Fruit fly (Drosophila melanogaster) whole organism, embryonic: ENCODE data around the gene CdGAPr.

Experiments used
- CG10321 ChIP-seq: fragments of 200-800 bp; sonication (Bioruptor generic); IDR thresholded peaks from 2 replicates; pipeline ENCODE4 v1.3.6; 2022; ENCODE audit warnings: missing biosample characterization, missing genetic modification characterization
- CG10565 ChIP-seq: fragments of 200-800 bp; sonication (Bioruptor generic); optimal IDR thresholded peaks from 3 replicates; lab custom pipeline; 2016; ENCODE audit warnings: missing biosample characterization, mild to moderate bottlenecking, missing genetic modification characterization
- CG10959 ChIP-seq: fragments of 200-800 bp; sonication (Bioruptor generic); IDR thresholded peaks from 2 replicates; pipeline ENCODE4 v1.3.6; 2022; ENCODE audit warnings: missing biosample characterization, missing genetic modification characterization
- CG11398 ChIP-seq: fragments of 200-800 bp; sonication (Bioruptor generic); optimal IDR thresholded peaks from 2 replicates; lab custom pipeline; 2016; ENCODE audit warnings: missing biosample characterization, missing genetic modification characterization
- CG11695 ChIP-seq: fragments of 200-800 bp; sonication (Bioruptor generic); IDR thresholded peaks from 3 replicates; pipeline ENCODE4 v1.3.6; 2022; ENCODE audit warnings: missing biosample characterization, missing genetic modification characterization
- CG11696 ChIP-seq: fragments of 200-800 bp; sonication (Bioruptor generic); IDR thresholded peaks from 2 replicates; pipeline ENCODE4 v1.3.6; 2022; ENCODE audit warnings: missing biosample characterization, missing genetic modification characterization
- CG12942 ChIP-seq: fragments of 200-800 bp; sonication (Bioruptor generic); optimal IDR thresholded peaks from 3 replicates; lab custom pipeline; 2016; ENCODE audit warnings: missing biosample characterization, missing genetic modification characterization
- CG13296 ChIP-seq: fragments of 200-800 bp; sonication (Bioruptor generic); optimal IDR thresholded peaks from 3 replicates; lab custom pipeline; 2018; ENCODE audit warnings: missing biosample characterization, mild to moderate bottlenecking, missing genetic modification characterization
- CG13775 ChIP-seq: fragments of 200-800 bp; sonication (Bioruptor generic); optimal IDR thresholded peaks from 3 replicates; lab custom pipeline; 2017; ENCODE audit warnings: missing biosample characterization, mild to moderate bottlenecking, missing genetic modification characterization
- CG14050 ChIP-seq: fragments of 200-800 bp; sonication (Bioruptor generic); IDR thresholded peaks from 3 replicates; pipeline ENCODE4 v1.3.6; 2022; ENCODE audit warnings: missing biosample characterization, missing genetic modification characterization
- CG14965 ChIP-seq: fragments of 200-800 bp; sonication (Bioruptor generic); optimal IDR thresholded peaks from 2 replicates; lab custom pipeline; 2016; ENCODE audit warnings: missing biosample characterization, missing genetic modification characterization, borderline replicate concordance
- CG15073 ChIP-seq: fragments of 200-800 bp; sonication (Bioruptor generic); optimal IDR thresholded peaks from 2 replicates; lab custom pipeline; 2016; ENCODE audit warnings: missing biosample characterization, missing genetic modification characterization
- CG1602 ChIP-seq: fragments of 200-800 bp; sonication (Bioruptor generic); optimal IDR thresholded peaks from 3 replicates; lab custom pipeline; 2016; ENCODE audit warnings: missing biosample characterization, missing genetic modification characterization
- CG17361 ChIP-seq: fragments of 200-800 bp; sonication (Bioruptor generic); IDR thresholded peaks from 3 replicates; pipeline ENCODE4 v1.3.6; 2022; ENCODE audit warnings: missing biosample characterization, missing genetic modification characterization
- CG17829 ChIP-seq: fragments of 200-800 bp; optimal IDR thresholded peaks from 2 replicates; lab custom pipeline; 2019; ENCODE audit warnings: missing biosample characterization, mild to moderate bottlenecking, missing genetic modification characterization, moderate library complexity
- CG2202 ChIP-seq: fragments of 200-800 bp; sonication (Bioruptor generic); optimal IDR thresholded peaks from 2 replicates; lab custom pipeline; 2018; ENCODE audit warnings: missing biosample characterization, mild to moderate bottlenecking, missing genetic modification characterization
- CG34376 ChIP-seq: fragments of 200-800 bp; sonication (Bioruptor generic); optimal IDR thresholded peaks from 2 replicates; lab custom pipeline; 2018; ENCODE audit warnings: missing biosample characterization, mild to moderate bottlenecking, missing genetic modification characterization
- CG5180 ChIP-seq: fragments of 200-800 bp; sonication (Bioruptor generic); optimal IDR thresholded peaks from 3 replicates; lab custom pipeline; 2017; ENCODE audit warnings: missing biosample characterization, missing genetic modification characterization, mild to moderate bottlenecking, moderate library complexity, missing genetic modification reagents
- CG5245 ChIP-seq: fragments of 200-800 bp; sonication (Bioruptor generic); optimal IDR thresholded peaks from 3 replicates; lab custom pipeline; 2016; ENCODE audit warnings: missing biosample characterization, missing genetic modification characterization
- CG5953 ChIP-seq: fragments of 200-800 bp; sonication (Bioruptor generic); IDR thresholded peaks from 2 replicates; pipeline ENCODE4 v1.3.6; 2022; ENCODE audit warnings: missing biosample characterization, missing genetic modification characterization
- CG6765 ChIP-seq: fragments of 200-800 bp; sonication (Bioruptor generic); optimal IDR thresholded peaks from 3 replicates; lab custom pipeline; 2017; ENCODE audit warnings: missing biosample characterization, mild to moderate bottlenecking, missing genetic modification characterization
- CG7357 ChIP-seq: fragments of 200-800 bp; sonication (Bioruptor generic); IDR thresholded peaks from 3 replicates; pipeline ENCODE4 v1.3.6; 2022; ENCODE audit warnings: missing biosample characterization, missing genetic modification characterization
- Dad ChIP-seq: fragments of 200-800 bp; sonication (Bioruptor generic); optimal IDR thresholded peaks from 3 replicates; lab custom pipeline; 2016; ENCODE audit warnings: missing biosample characterization, missing genetic modification characterization
- Dek ChIP-seq: fragments of 200-800 bp; sonication (Bioruptor generic); optimal IDR thresholded peaks from 3 replicates; lab custom pipeline; 2019; ENCODE audit warnings: missing biosample characterization, mild to moderate bottlenecking, missing genetic modification characterization, moderate library complexity
- Hand ChIP-seq: fragments of 200-800 bp; sonication (Bioruptor generic); optimal IDR thresholded peaks from 2 replicates; lab custom pipeline; 2017; ENCODE audit warnings: mild to moderate bottlenecking, missing biosample characterization, missing genetic modification reagents, missing genetic modification characterization
- Hsf ChIP-seq: fragments of 200-800 bp; sonication (Bioruptor generic); optimal IDR thresholded peaks from 3 replicates; lab custom pipeline; 2016; ENCODE audit warnings: missing biosample characterization, missing genetic modification characterization
- Meics ChIP-seq: fragments of 200-800 bp; sonication (Bioruptor generic); optimal IDR thresholded peaks from 2 replicates; lab custom pipeline; 2017; ENCODE audit warnings: missing biosample characterization, mild to moderate bottlenecking, missing genetic modification characterization
- Rfx ChIP-seq: fragments of 200-800 bp; sonication (Bioruptor generic); IDR thresholded peaks from 2 replicates; pipeline ENCODE4 v1.3.6; 2022; ENCODE audit warnings: missing biosample characterization, missing genetic modification characterization
- Sox100B ChIP-seq: fragments of 200-800 bp; sonication (Bioruptor generic); optimal IDR thresholded peaks from 3 replicates; lab custom pipeline; 2018; ENCODE audit warnings: missing biosample characterization, mild to moderate bottlenecking, missing genetic modification characterization
- ap ChIP-seq: fragments of 200-800 bp; sonication (Bioruptor generic); IDR thresholded peaks from 2 replicates; pipeline ENCODE4 v1.3.6; 2022; ENCODE audit warnings: missing biosample characterization, missing genetic modification characterization
- chinmo ChIP-seq: fragments of 200-800 bp; sonication (Bioruptor generic); IDR thresholded peaks from 4 replicates; pipeline ENCODE4 v1.3.6; 2022; ENCODE audit warnings: missing biosample characterization, missing genetic modification characterization; ENCODE audit not compliant: partially characterized antibody
- ci ChIP-seq: fragments of 200-800 bp; sonication (Bioruptor generic); IDR thresholded peaks from 3 replicates; pipeline ENCODE4 v1.3.6; 2022; ENCODE audit warnings: missing biosample characterization, missing genetic modification characterization
- dmrt11E ChIP-seq: fragments of 200-800 bp; sonication (Bioruptor generic); optimal IDR thresholded peaks from 3 replicates; lab custom pipeline; 2018; ENCODE audit warnings: missing biosample characterization, mild to moderate bottlenecking, missing genetic modification characterization, moderate library complexity
- ems ChIP-seq: fragments of 200-800 bp; sonication (Bioruptor generic); optimal IDR thresholded peaks from 3 replicates; lab custom pipeline; 2016; ENCODE audit warnings: missing biosample characterization, missing genetic modification characterization
- en ChIP-seq: fragments of 200-800 bp; sonication (Bioruptor generic); optimal IDR thresholded peaks from 2 replicates; lab custom pipeline; 2016; ENCODE audit warnings: missing biosample characterization, missing genetic modification characterization
- gro ChIP-seq: fragments of 200-800 bp; sonication (Bioruptor generic); optimal IDR thresholded peaks from 2 replicates; lab custom pipeline; 2016; ENCODE audit warnings: missing biosample characterization, missing genetic modification characterization
- ham ChIP-seq: fragments of 200-800 bp; sonication (Bioruptor generic); IDR thresholded peaks from 2 replicates; pipeline ENCODE4 v1.3.6; 2022; ENCODE audit warnings: missing biosample characterization, missing genetic modification characterization
- jigr1 ChIP-seq: fragments of 200-800 bp; sonication (Bioruptor generic); IDR thresholded peaks from 3 replicates; pipeline ENCODE4 v1.3.6; 2022; ENCODE audit warnings: missing biosample characterization, missing genetic modification characterization
- nom ChIP-seq: fragments of 200-800 bp; sonication (Bioruptor generic); optimal IDR thresholded peaks from 2 replicates; lab custom pipeline; 2017; ENCODE audit warnings: missing biosample characterization, missing genetic modification characterization, mild to moderate bottlenecking, moderate library complexity, missing genetic modification reagents
- pros ChIP-seq: fragments of 200-800 bp; sonication (Bioruptor generic); optimal IDR thresholded peaks from 3 replicates; lab custom pipeline; 2019; ENCODE audit warnings: missing biosample characterization, mild to moderate bottlenecking, missing genetic modification characterization, moderate library complexity
- salm ChIP-seq: fragments of 200-800 bp; sonication (Bioruptor generic); optimal IDR thresholded peaks from 2 replicates; lab custom pipeline; 2018; ENCODE audit warnings: missing biosample characterization, mild to moderate bottlenecking, missing genetic modification characterization
- sd ChIP-seq: fragments of 200-800 bp; sonication (Bioruptor generic); optimal IDR thresholded peaks from 3 replicates; lab custom pipeline; 2018; ENCODE audit warnings: missing biosample characterization, mild to moderate bottlenecking, missing genetic modification characterization, moderate library complexity
- sens ChIP-seq: fragments of 200-800 bp; sonication (Bioruptor generic); peaks from one replicate; lab custom pipeline; 2016; ENCODE audit warnings: missing biosample characterization, missing genetic modification characterization
- sens-2 ChIP-seq: fragments of 200-800 bp; sonication (Bioruptor generic); IDR thresholded peaks from 2 replicates; pipeline ENCODE4 v1.3.6; 2022; ENCODE audit warnings: missing biosample characterization, missing genetic modification characterization
- sima ChIP-seq: fragments of 200-800 bp; sonication (Bioruptor generic); optimal IDR thresholded peaks from 2 replicates; lab custom pipeline; 2016; ENCODE audit warnings: missing biosample characterization, missing genetic modification characterization
- slbo ChIP-seq: fragments of 200-800 bp; sonication (Bioruptor generic); IDR thresholded peaks from 2 replicates; pipeline ENCODE4 v1.3.6; 2022; ENCODE audit warnings: missing biosample characterization, missing genetic modification characterization
- sqz ChIP-seq: fragments of 200-800 bp; sonication (Bioruptor generic); optimal IDR thresholded peaks from 3 replicates; lab custom pipeline; 2018; ENCODE audit warnings: missing biosample characterization, mild to moderate bottlenecking, missing genetic modification characterization
- tll ChIP-seq, 2 experiments: fragments of 200-800 bp in 1 of 2; fragments of >200 bp in 1 of 2; sonication (Bioruptor generic) in 1 of 2; optimal IDR thresholded peaks; 2 replicates each; lab custom pipeline; 2017 to 2019; ENCODE audit warnings: missing biosample characterization in 2 of 2, missing genetic modification characterization in 2 of 2, mild to moderate bottlenecking in 1 of 2, moderate library complexity in 1 of 2
- trem ChIP-seq: fragments of 200-800 bp; optimal IDR thresholded peaks from 3 replicates; lab custom pipeline; 2019; ENCODE audit warnings: missing biosample characterization, mild to moderate bottlenecking, missing genetic modification characterization, moderate library complexity
- zfh2 ChIP-seq: fragments of 200-800 bp; sonication (Bioruptor generic); optimal IDR thresholded peaks from 2 replicates; lab custom pipeline; 2016; ENCODE audit warnings: missing biosample characterization, missing genetic modification characterization

CdGAPr gene

DNA sequence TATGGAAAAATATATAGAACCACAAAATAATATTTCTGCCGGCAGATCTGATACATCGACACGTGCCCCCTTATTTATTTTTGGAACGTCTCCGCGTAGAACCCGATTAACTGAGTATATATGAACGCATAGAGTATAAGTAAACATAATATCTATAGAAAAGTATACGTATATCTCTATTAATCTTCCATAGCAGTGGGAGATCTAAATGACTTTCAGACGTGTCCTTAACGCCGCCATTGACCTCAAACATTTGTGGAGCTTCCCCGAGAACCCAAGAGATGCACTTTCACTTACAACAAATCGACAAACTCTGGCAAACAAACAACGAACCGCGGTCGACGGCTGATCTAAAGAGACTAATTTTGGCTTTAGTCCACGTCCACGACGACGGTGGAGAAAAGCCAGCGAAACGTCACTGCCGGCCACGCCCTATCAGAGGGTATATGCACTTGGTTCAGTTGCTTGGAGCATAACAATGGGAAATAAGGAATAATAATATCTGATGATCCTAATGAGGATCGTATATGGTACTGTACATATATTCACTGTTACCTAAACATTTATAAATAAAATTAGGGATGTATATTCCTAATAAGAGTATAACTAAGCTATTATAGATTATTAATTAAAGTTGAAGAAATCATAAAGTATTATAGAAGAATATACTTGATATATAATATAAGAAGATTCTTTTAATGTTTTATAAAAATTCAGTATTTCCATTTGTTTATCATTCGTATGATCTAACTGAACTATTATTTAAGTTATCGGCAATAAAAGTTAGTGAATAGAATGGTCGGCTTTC, 27.7 kb downstream of the CdGAPr start, which contains the start of gene fbp (continued):
- TF ChIP-seq Hsf (GFP tag; lab: Kevin White, UChicago) (peak; percentile 29), CG11398 (GFP tag; lab: Kevin White, UChicago) (no peak), CG6765 (GFP tag; lab: Kevin White, UChicago) (peak; percentile 14), sima (no peak), CG14050 (GFP tag; lab: Robert Waterston, UW) (no peak), CG10959 (GFP tag; lab: Robert Waterston, UW) (no peak), CG10321 (GFP tag; lab: Robert Waterston, UW) (no peak), sens (peak; percentile 86), tll (GFP tag; optimal IDR thresholded peaks at IDR 0.05; lab: Kevin White, UChicago) (no peak), pros (GFP tag; lab: Kevin White, UChicago) (no peak), chinmo (GFP tag; lab: Robert Waterston, UW) (peak; percentile 58; the same call in 2 of the 4 replicates), gro (GFP tag; lab: Kevin White, UChicago) (no peak), CG10565 (GFP tag; lab: Kevin White, UChicago) (no peak), CG34376 (GFP tag; lab: Kevin White, UChicago) (peak; percentile 75), sens-2 (GFP tag; lab: Robert Waterston, UW) (no peak), Sox100B (GFP tag; lab: Kevin White, UChicago) (peak; percentile 88), Meics (GFP tag; lab: Kevin White, UChicago) (peak; percentile 78), Hand (GFP tag; lab: Kevin White, UChicago) (peak; percentile 64), CG5180 (GFP tag; lab: Kevin White, UChicago) (no peak), CG15073 (no peak), zfh2 (GFP tag; lab: Kevin White, UChicago) (peak; percentile 38), slbo (GFP tag; lab: Robert Waterston, UW) (peak; percentile 74), CG1602 (GFP tag; lab: Kevin White, UChicago) (peak; percentile 55), dmrt11E (peak; percentile 40), ci (GFP tag; lab: Robert Waterston, UW) (peak; percentile 60; the same call in 2 of the 3 replicates), CG17361 (GFP tag; lab: Robert Waterston, UW) (peak; percentile 89), CG5245 (GFP tag; lab: Kevin White, UChicago) (no peak), CG7357 (GFP tag; lab: Robert Waterston, UW) (peak; percentile 46; the same call in 1 of the 3 replicates), ems (peak; percentile 36), sqz (GFP tag; lab: Kevin White, UChicago) (peak; percentile 3), CG13775 (peak; percentile 76), Dad (GFP tag; lab: Kevin White, UChicago) (no peak), trem (tag; lab: Kevin White, UChicago) (no peak), Rfx (GFP tag; lab: Robert Waterston, UW) (peak; percentile 71), sd (tag; lab: Kevin White, UChicago) (no peak), Dek (peak; percentile 59), en (no peak), salm (tag; lab: Kevin White, UChicago) (no peak), CG12942 (GFP tag; lab: Kevin White, UChicago) (peak; percentile 12), CG11695 (GFP tag; lab: Robert Waterston, UW) (peak; percentile 8; the same call in 1 of the 3 replicates), ap (GFP tag; lab: Robert Waterston, UW) (no peak), CG14965 (GFP tag; lab: Kevin White, UChicago) (no peak), CG2202 (tag; lab: Kevin White, UChicago) (no peak), nom (GFP tag; lab: Kevin White, UChicago) (no peak), ham (GFP tag; lab: Robert Waterston, UW) (no peak), CG5953 (GFP tag; lab: Robert Waterston, UW) (peak; percentile 8; the same call in 1 of the 2 replicates), CG11696 (GFP tag; lab: Robert Waterston, UW) (no peak), jigr1 (GFP tag; lab: Robert Waterston, UW) (no peak), CG13296 (peak; percentile 4), CG17829 (peak; percentile 58)
